Worm (Caenorhabditis elegans): Measurements from ENCODE around the gene csp-2.

DNA sequence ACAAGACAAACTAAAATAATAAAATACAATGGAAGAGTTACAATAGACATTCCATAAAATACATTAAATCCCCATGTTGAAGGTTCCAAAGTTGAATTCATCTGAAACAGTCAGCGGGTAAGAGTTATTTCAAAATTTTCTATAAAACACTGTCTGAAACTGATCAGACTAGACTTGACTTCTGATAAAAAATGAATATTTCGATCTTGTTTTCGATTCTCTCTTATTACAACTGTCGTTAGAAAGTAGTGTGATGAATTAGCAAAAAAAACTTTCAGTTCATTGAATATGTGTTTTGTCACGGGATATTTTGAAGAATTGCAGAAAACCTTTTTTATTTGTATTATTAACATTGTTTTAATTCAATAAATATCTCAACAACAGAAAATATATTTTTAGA is 5.8 kb upstream of the csp-2 start, which contains the start of gene srv-26:
- TF ChIP-seq bed-1 (GFP tag; IDR thresholded peaks at IDR 0.05) (no peak), akir-1 (GFP tag; optimal IDR thresholded peaks at IDR 0.05) (no peak), somi-1 (GFP tag; optimal IDR thresholded peaks at IDR 0.05) (no peak), ceh-100 (GFP tag; IDR thresholded peaks at IDR 0.05) (no peak), cebp-2 (GFP tag; IDR thresholded peaks at IDR 0.05) (no peak)
